Worm (Caenorhabditis elegans) whole organism, L2 larva: Measurements from ENCODE around the gene ech-3.

Experiments
- R02D3.7 ChIP-seq: fragments of 150-350 bp; optimal IDR thresholded peaks from 2 replicates; lab custom pipeline; 2014; ENCODE audit warnings: missing biosample characterization, missing genetic modification characterization
- aly-2 ChIP-seq: fragments of 150-350 bp; optimal IDR thresholded peaks from 2 replicates; lab custom pipeline; 2014; ENCODE audit warnings: missing biosample characterization, missing genetic modification characterization
- ama-1 ChIP-seq: fragments of 150-350 bp; optimal IDR thresholded peaks from 2 replicates; lab custom pipeline; 2018; ENCODE audit warnings: inconsistent platforms
- ceh-82 ChIP-seq: fragments of 150-350 bp; optimal IDR thresholded peaks from 2 replicates; lab custom pipeline; 2014; ENCODE audit warnings: missing biosample characterization, missing genetic modification characterization
- lsy-2 ChIP-seq, 2 experiments: fragments of 150-350 bp in 1 of 2; sonication (generic microtip) in 1 of 2; optimal IDR thresholded peaks; 2 replicates each; lab custom pipeline; 2014 to 2017; ENCODE audit warnings: missing biosample characterization in 2 of 2, missing genetic modification characterization in 2 of 2
- mdl-1 ChIP-seq, 2 experiments: fragments of 150-350 bp in 1 of 2; sonication (generic microtip) in 1 of 2; optimal IDR thresholded peaks; 2 replicates each; lab custom pipeline; 2017; ENCODE audit warnings: missing biosample characterization in 2 of 2, missing genetic modification characterization in 2 of 2
- nhr-11 ChIP-seq: fragments of 150-350 bp; optimal IDR thresholded peaks from 2 replicates; lab custom pipeline; 2014; ENCODE audit warnings: missing biosample characterization, missing genetic modification characterization
- nhr-237 ChIP-seq: fragments of 150-350 bp; optimal IDR thresholded peaks from 2 replicates; lab custom pipeline; 2014; ENCODE audit warnings: missing biosample characterization, missing genetic modification characterization
- unc-62 ChIP-seq: fragments of 150-350 bp; optimal IDR thresholded peaks from 2 replicates; lab custom pipeline; 2014; ENCODE audit warnings: missing biosample characterization, missing genetic modification reagents, missing genetic modification characterization
- ztf-11 ChIP-seq: sonication (generic microtip); optimal IDR thresholded peaks from 2 replicates; lab custom pipeline; 2017; ENCODE audit warnings: missing biosample characterization, missing genetic modification characterization

ce11 chrV:7978798-7979197 lies 43.2 kb upstream of the ech-3 start:
- TF ChIP-seq nhr-237 (tag; lab: Kevin White, UChicago) (no peak), ztf-11 (no peak), ama-1 (lab: Kevin White, UChicago) (no peak), R02D3.7 (tag; lab: Kevin White, UChicago) (no peak), lsy-2 (tag; optimal IDR thresholded peaks at IDR 0.05; lab: Kevin White, UChicago) (peak; percentile 5 to 46), ceh-82 (tag; lab: Kevin White, UChicago) (no peak), unc-62 (GFP tag; lab: Kevin White, UChicago) (no peak), mdl-1 (tag; optimal IDR thresholded peaks at IDR 0.05; lab: Kevin White, UChicago) (no peak), nhr-11 (no peak), aly-2 (no peak)
